Fruit fly (Drosophila melanogaster) whole organism, embryonic: ENCODE results near the gene isoQC.

Source experiments
- Abd-B ChIP-seq: fragments of 200-800 bp; sonication (Bioruptor generic); optimal IDR thresholded peaks from 2 replicates; lab custom pipeline; 2018; ENCODE audit warnings: missing biosample characterization, mild to moderate bottlenecking, missing genetic modification characterization, moderate library complexity
- Atf3 ChIP-seq: fragments of 200-800 bp; sonication (Bioruptor generic); optimal IDR thresholded peaks from 3 replicates; lab custom pipeline; 2016; ENCODE audit warnings: missing biosample characterization, missing genetic modification characterization
- Bgb ChIP-seq: fragments of 200-800 bp; sonication (Bioruptor generic); IDR thresholded peaks from 2 replicates; pipeline ENCODE4 v1.3.6; 2022; ENCODE audit warnings: missing biosample characterization, missing genetic modification characterization; ENCODE audit not compliant: partially characterized antibody
- CG11085 ChIP-seq: fragments of 200-800 bp; sonication (Bioruptor generic); IDR thresholded peaks from 2 replicates; pipeline ENCODE4 v1.3.6; 2022; ENCODE audit warnings: missing biosample characterization, missing genetic modification characterization
- CG11456 ChIP-seq: fragments of 200-800 bp; sonication (Bioruptor generic); IDR thresholded peaks from 3 replicates; pipeline ENCODE4 v1.3.6; 2022; ENCODE audit warnings: missing biosample characterization, missing genetic modification characterization
- CG13775 ChIP-seq: fragments of 200-800 bp; sonication (Bioruptor generic); optimal IDR thresholded peaks from 3 replicates; lab custom pipeline; 2017; ENCODE audit warnings: missing biosample characterization, mild to moderate bottlenecking, missing genetic modification characterization
- CG1529 ChIP-seq: fragments of 200-800 bp; sonication (Bioruptor generic); optimal IDR thresholded peaks from 3 replicates; lab custom pipeline; 2018; ENCODE audit warnings: missing biosample characterization, missing genetic modification characterization
- CG16813 ChIP-seq: fragments of 200-800 bp; sonication (Bioruptor generic); IDR thresholded peaks from 3 replicates; pipeline ENCODE4 v1.3.6; 2022; ENCODE audit warnings: missing biosample characterization, missing genetic modification characterization; ENCODE audit not compliant: partially characterized antibody
- CG17568 ChIP-seq: fragments of 200-800 bp; sonication (Bioruptor generic); optimal IDR thresholded peaks from 2 replicates; lab custom pipeline; 2018; ENCODE audit warnings: missing biosample characterization, mild to moderate bottlenecking, missing genetic modification characterization, moderate library complexity
- CG18619 ChIP-seq: fragments of 200-800 bp; sonication (Bioruptor generic); optimal IDR thresholded peaks from 3 replicates; lab custom pipeline; 2017; ENCODE audit warnings: missing biosample characterization, mild to moderate bottlenecking, missing genetic modification characterization
- CG2120 ChIP-seq: fragments of 200-800 bp; sonication (Bioruptor generic); optimal IDR thresholded peaks from 3 replicates; lab custom pipeline; 2016; ENCODE audit warnings: missing biosample characterization, missing genetic modification characterization
- CG2202 ChIP-seq: fragments of 200-800 bp; sonication (Bioruptor generic); optimal IDR thresholded peaks from 2 replicates; lab custom pipeline; 2018; ENCODE audit warnings: missing biosample characterization, mild to moderate bottlenecking, missing genetic modification characterization
- CG30020 ChIP-seq: fragments of 200-800 bp; optimal IDR thresholded peaks from 2 replicates; lab custom pipeline; 2019; ENCODE audit warnings: missing biosample characterization, mild to moderate bottlenecking, missing genetic modification characterization, moderate library complexity
- CG32767 ChIP-seq: fragments of 200-800 bp; sonication (Bioruptor generic); IDR thresholded peaks from 2 replicates; pipeline ENCODE4 v1.3.6; 2022; ENCODE audit warnings: missing biosample characterization, missing genetic modification characterization
- CG4360 ChIP-seq: fragments of 200-800 bp; sonication (Bioruptor generic); IDR thresholded peaks from 2 replicates; pipeline ENCODE4 v1.3.6; 2022; ENCODE audit warnings: missing biosample characterization, missing genetic modification characterization
- CG4617 ChIP-seq: fragments of 200-800 bp; sonication (Bioruptor generic); optimal IDR thresholded peaks from 3 replicates; lab custom pipeline; 2016; ENCODE audit warnings: missing biosample characterization, missing genetic modification characterization, borderline replicate concordance
- CG9215 ChIP-seq: fragments of 200-800 bp; sonication (Bioruptor generic); IDR thresholded peaks from 2 replicates; pipeline ENCODE4 v1.3.6; 2022; ENCODE audit warnings: missing biosample characterization, missing genetic modification characterization
- Camta ChIP-seq: fragments of 200-800 bp; sonication (Bioruptor generic); optimal IDR thresholded peaks from 2 replicates; lab custom pipeline; 2016; ENCODE audit warnings: missing biosample characterization, missing genetic modification characterization
- D ChIP-seq, 2 experiments: fragments of 200-800 bp in 1 of 2; fragments of >200 bp in 1 of 2; sonication (Bioruptor generic) in 1 of 2; optimal IDR thresholded peaks; 2 replicates in 1 of 2; 3 replicates in 1 of 2; lab custom pipeline; 2017; ENCODE audit warnings: mild to moderate bottlenecking in 1 of 2, missing biosample characterization in 1 of 2, missing genetic modification characterization in 1 of 2, missing genetic modification reagents in 1 of 2
- Ets65A ChIP-seq: fragments of 200-800 bp; sonication (Bioruptor generic); peaks from one replicate; lab custom pipeline; 2016; ENCODE audit warnings: missing biosample characterization, missing genetic modification characterization
- GATAe ChIP-seq: fragments of 200-800 bp; sonication (Bioruptor generic); conservative IDR thresholded peaks from 2 replicates; pipeline ENCODE4 v1.3.6; 2022; ENCODE audit warnings: missing biosample characterization, missing genetic modification characterization
- HHEX ChIP-seq: fragments of 200-800 bp; sonication (Bioruptor generic); optimal IDR thresholded peaks from 3 replicates; lab custom pipeline; 2017; ENCODE audit warnings: missing biosample characterization, mild to moderate bottlenecking, missing genetic modification characterization, missing genetic modification reagents
- HLH3B ChIP-seq: fragments of 200-800 bp; sonication (Bioruptor generic); IDR thresholded peaks from 2 replicates; pipeline ENCODE4 v1.3.6; 2022; ENCODE audit warnings: missing biosample characterization, missing genetic modification characterization
- HmgD ChIP-seq: fragments of 200-800 bp; sonication (Bioruptor generic); optimal IDR thresholded peaks from 3 replicates; lab custom pipeline; 2016; ENCODE audit warnings: missing biosample characterization, missing genetic modification characterization
- Hmr ChIP-seq: fragments of 200-800 bp; sonication (Bioruptor generic); optimal IDR thresholded peaks from 3 replicates; lab custom pipeline; 2017; ENCODE audit warnings: mild to moderate bottlenecking, missing biosample characterization, missing genetic modification reagents, missing genetic modification characterization
- Max ChIP-seq: fragments of 200-800 bp; sonication (Bioruptor generic); optimal IDR thresholded peaks from 2 replicates; lab custom pipeline; 2016; ENCODE audit warnings: missing biosample characterization, mild to moderate bottlenecking, missing genetic modification characterization
- Oaz ChIP-seq: fragments of 200-800 bp; sonication (Bioruptor generic); IDR thresholded peaks from 2 replicates; pipeline ENCODE4 v1.3.6; 2022; ENCODE audit warnings: missing biosample characterization, missing genetic modification characterization
- Ravus ChIP-seq: fragments of 200-800 bp; sonication (Bioruptor generic); IDR thresholded peaks from 2 replicates; pipeline ENCODE4 v1.3.6; 2022; ENCODE audit warnings: missing biosample characterization, missing genetic modification characterization
- Sin3A ChIP-seq: fragments of >200 bp; optimal IDR thresholded peaks from 2 replicates; lab custom pipeline; 2018
- Sry-β ChIP-seq: fragments of 200-800 bp; sonication (Bioruptor generic); optimal IDR thresholded peaks from 2 replicates; lab custom pipeline; 2018; ENCODE audit warnings: missing biosample characterization, mild to moderate bottlenecking, missing genetic modification characterization, moderate library complexity
- TFAM ChIP-seq: fragments of 200-800 bp; sonication (Bioruptor generic); optimal IDR thresholded peaks from 2 replicates; lab custom pipeline; 2017; ENCODE audit warnings: missing biosample characterization, missing genetic modification characterization, inconsistent platforms
- Tbp ChIP-seq: fragments of >200 bp; optimal IDR thresholded peaks from 2 replicates; lab custom pipeline; 2018; ENCODE audit warnings: missing biosample characterization, missing genetic modification characterization
- Trl ChIP-seq, 3 experiments: fragments of >200 bp in 2 of 3; fragments of 200-800 bp in 1 of 3; sonication (Bioruptor generic) in 1 of 3; optimal IDR thresholded peaks; 2 replicates in 1 of 3; 3 replicates in 2 of 3; lab custom pipeline; 2016 to 2017; ENCODE audit warnings: missing biosample characterization in 1 of 3, missing genetic modification characterization in 1 of 3
- ara ChIP-seq: fragments of 200-800 bp; sonication (Bioruptor generic); IDR thresholded peaks from 2 replicates; pipeline ENCODE4 v1.3.6; 2022; ENCODE audit warnings: missing biosample characterization, missing genetic modification characterization
- ci ChIP-seq: fragments of 200-800 bp; sonication (Bioruptor generic); IDR thresholded peaks from 3 replicates; pipeline ENCODE4 v1.3.6; 2022; ENCODE audit warnings: missing biosample characterization, missing genetic modification characterization
- dysf ChIP-seq: fragments of 200-800 bp; sonication (Bioruptor generic); IDR thresholded peaks from 3 replicates; pipeline ENCODE4 v1.3.6; 2022; ENCODE audit warnings: missing biosample characterization, missing genetic modification characterization
- eyg ChIP-seq: fragments of 200-800 bp; sonication (Bioruptor generic); optimal IDR thresholded peaks from 3 replicates; lab custom pipeline; 2016; ENCODE audit warnings: missing biosample characterization, missing genetic modification characterization
- fu2 ChIP-seq: fragments of 200-800 bp; sonication (Bioruptor generic); optimal IDR thresholded peaks from 2 replicates; lab custom pipeline; 2016; ENCODE audit warnings: missing biosample characterization, missing genetic modification characterization
- gcm2 ChIP-seq: fragments of 200-800 bp; sonication (Bioruptor generic); optimal IDR thresholded peaks from 2 replicates; lab custom pipeline; 2016; ENCODE audit warnings: missing biosample characterization, missing genetic modification characterization
- ken ChIP-seq: fragments of 200-800 bp; sonication (Bioruptor generic); IDR thresholded peaks from 3 replicates; pipeline ENCODE4 v1.3.6; 2022; ENCODE audit warnings: missing biosample characterization, missing genetic modification characterization
- nerfin-1 ChIP-seq: fragments of 200-800 bp; sonication (Bioruptor generic); optimal IDR thresholded peaks from 3 replicates; lab custom pipeline; 2019; ENCODE audit warnings: missing biosample characterization, mild to moderate bottlenecking, missing genetic modification characterization, moderate library complexity
- odd ChIP-seq: fragments of 200-800 bp; sonication (Bioruptor generic); optimal IDR thresholded peaks from 2 replicates; lab custom pipeline; 2017; ENCODE audit warnings: missing biosample characterization, mild to moderate bottlenecking, missing genetic modification characterization
- otp ChIP-seq: fragments of 200-800 bp; sonication (Bioruptor generic); IDR thresholded peaks from 3 replicates; pipeline ENCODE4, ENCODE4 v1.3.6; 2022; ENCODE audit warnings: missing biosample characterization, missing genetic modification characterization
- pum ChIP-seq: fragments of 200-800 bp; sonication (Bioruptor generic); optimal IDR thresholded peaks from 2 replicates; lab custom pipeline; 2016; ENCODE audit warnings: missing biosample characterization, missing genetic modification characterization
- repo ChIP-seq: fragments of 200-800 bp; sonication (Bioruptor generic); optimal IDR thresholded peaks from 2 replicates; lab custom pipeline; 2016; ENCODE audit warnings: missing biosample characterization, missing genetic modification characterization
- slbo ChIP-seq: fragments of 200-800 bp; sonication (Bioruptor generic); IDR thresholded peaks from 2 replicates; pipeline ENCODE4 v1.3.6; 2022; ENCODE audit warnings: missing biosample characterization, missing genetic modification characterization
- slp2 ChIP-seq: fragments of 200-800 bp; sonication (Bioruptor generic); optimal IDR thresholded peaks from 2 replicates; lab custom pipeline; 2016; ENCODE audit warnings: missing biosample characterization, missing genetic modification characterization
- sob ChIP-seq: fragments of 200-800 bp; sonication (Bioruptor generic); IDR thresholded peaks from 2 replicates; pipeline ENCODE4 v1.3.6; 2022; ENCODE audit warnings: missing biosample characterization, missing genetic modification characterization
- tup ChIP-seq: fragments of 200-800 bp; sonication (Bioruptor generic); optimal IDR thresholded peaks from 2 replicates; lab custom pipeline; 2016; ENCODE audit warnings: missing biosample characterization, mild to moderate bottlenecking, missing genetic modification characterization, moderate library complexity
- unpg ChIP-seq: fragments of 200-800 bp; sonication (Bioruptor generic); optimal IDR thresholded peaks from 3 replicates; lab custom pipeline; 2018; ENCODE audit warnings: missing biosample characterization, mild to moderate bottlenecking, missing genetic modification characterization, moderate library complexity
- wdn ChIP-seq: fragments of 200-800 bp; sonication (Bioruptor generic); IDR thresholded peaks from 2 replicates; pipeline ENCODE4 v1.3.6; 2022; ENCODE audit warnings: missing biosample characterization, missing genetic modification characterization

Gene isoQC

dm6 chr3L:20516519-20517178 lies 42.4 kb downstream of the isoQC start (continued):
- TF ChIP-seq slp2 (no peak), D (optimal IDR thresholded peaks at IDR 0.05; lab: Kevin White, UChicago) (no peak), D (GFP tag; optimal IDR thresholded peaks at IDR 0.05; lab: Kevin White, UChicago) (no peak), CG2202 (tag; lab: Kevin White, UChicago) (peak; percentile 15), unpg (GFP tag; lab: Kevin White, UChicago) (peak; percentile 63), odd (GFP tag; lab: Kevin White, UChicago) (no peak), slbo (peak; percentile 32; the same call in 1 of the 2 replicates), CG30020 (tag; lab: Kevin White, UChicago) (peak; percentile 10), CG16813 (GFP tag; lab: Robert Waterston, UW) (no peak), ci (GFP tag; lab: Robert Waterston, UW) (peak; percentile 73; the same call in 2 of the 3 replicates), Abd-B (GFP tag; lab: Kevin White, UChicago) (peak; percentile 22), dysf (GFP tag; lab: Robert Waterston, UW) (peak; percentile 65; the same call in 2 of the 3 replicates), ken (GFP tag; lab: Robert Waterston, UW) (0 out of 3 replicates have a peak, but pooled peaks have one; percentile 12), wdn (GFP tag; lab: Robert Waterston, UW) (no peak), CG11456 (no peak), CG17568 (GFP tag; lab: Kevin White, UChicago) (peak; percentile 3), tup (no peak), CG18619 (no peak), HHEX (GFP tag; lab: Kevin White, UChicago) (no peak), HmgD (GFP tag; lab: Kevin White, UChicago) (no peak), CG1529 (GFP tag; lab: Kevin White, UChicago) (no peak), TFAM (GFP tag; lab: Kevin White, UChicago) (no peak), fu2 (GFP tag; lab: Kevin White, UChicago) (no peak), CG32767 (no peak), CG4617 (GFP tag; lab: Kevin White, UChicago) (no peak), CG11085 (no peak), Ets65A (no peak), sob (GFP tag; lab: Robert Waterston, UW) (no peak), pum (GFP tag; lab: Kevin White, UChicago) (no peak), HLH3B (GFP tag; lab: Robert Waterston, UW) (peak; percentile 36; the same call in 1 of the 2 replicates), Bgb (GFP tag; lab: Robert Waterston, UW) (peak; percentile 68), Atf3 (no peak), CG9215 (GFP tag; lab: Robert Waterston, UW) (no peak), Camta (GFP tag; lab: Kevin White, UChicago) (no peak), CG2120 (GFP tag; lab: Kevin White, UChicago) (peak; percentile 19), Sin3A (no peak), GATAe (GFP tag; lab: Robert Waterston, UW) (no peak), CG4360 (no peak), Trl (optimal IDR thresholded peaks at IDR 0.05; lab: Kevin White, UChicago) (no peak), Trl (GFP tag; optimal IDR thresholded peaks at IDR 0.05; lab: Kevin White, UChicago) (no peak), Ravus (no peak), Sry-β (GFP tag; lab: Kevin White, UChicago) (no peak), nerfin-1 (no peak), ara (GFP tag; lab: Robert Waterston, UW) (no peak), CG13775 (GFP tag; lab: Kevin White, UChicago) (no peak), eyg (GFP tag; lab: Kevin White, UChicago) (no peak), Oaz (GFP tag; lab: Robert Waterston, UW) (no peak), otp (GFP tag; lab: Robert Waterston, UW) (no peak), Tbp (GFP tag; lab: Kevin White, UChicago) (no peak), Max (GFP tag; lab: Kevin White, UChicago) (no peak), gcm2 (no peak), repo (GFP tag; lab: Kevin White, UChicago) (no peak), Hmr (peak; percentile 48)
